Fruit fly (Drosophila melanogaster) S2 (cell line): ENCODE results near the gene Nrg.

Experiments used
- CG8478 ChIP-seq: fragments of >200 bp; optimal IDR thresholded peaks from 2 replicates; lab custom pipeline; 2018
- CTCF ChIP-seq, 2 experiments: fragments of >200 bp; optimal IDR thresholded peaks; 2 replicates each; lab custom pipeline; 2018

dm6 chrX:8534734-8535133 is 17.6 kb downstream of the Nrg start:
- no peak for TF ChIP-seq CG8478 (lab: Kevin White, UChicago)
- TF ChIP-seq CTCF (optimal IDR thresholded peaks at IDR 0.05; lab: Kevin White, UChicago): no peak
